Worm (Caenorhabditis elegans) whole organism, L1 larva: ENCODE data around the gene C50D2.7.
A peak's percentile ranks its signal among the peaks of the same experiment; 100 is the strongest.

Experiments used
- C04F5.9 ChIP-seq: sonication (generic microtip); optimal IDR thresholded peaks from 2 replicates; lab custom pipeline; 2016; ENCODE audit warnings: missing genetic modification characterization, missing compliant biosample characterization
- F16B12.6 ChIP-seq: fragments of 150-350 bp; optimal IDR thresholded peaks from 2 replicates; lab custom pipeline; 2014; ENCODE audit warnings: missing biosample characterization, missing genetic modification characterization
- Y116A8C.19 ChIP-seq: sonication (generic microtip); optimal IDR thresholded peaks from 2 replicates; lab custom pipeline; 2016; ENCODE audit warnings: missing compliant biosample characterization, missing genetic modification characterization, borderline replicate concordance
- alr-1 ChIP-seq: fragments of 200-800 bp; sonication (Bioruptor generic); optimal IDR thresholded peaks from 2 replicates; lab custom pipeline; 2018; ENCODE audit warnings: borderline replicate concordance, mild to moderate bottlenecking, missing genetic modification characterization, missing compliant biosample characterization
- aly-2 ChIP-seq: fragments of 150-350 bp; optimal IDR thresholded peaks from 2 replicates; lab custom pipeline; 2014; ENCODE audit warnings: missing biosample characterization, missing genetic modification characterization
- ama-1 ChIP-seq: fragments of 150-350 bp; optimal IDR thresholded peaks from 2 replicates; lab custom pipeline; 2014
- blmp-1 ChIP-seq: fragments of 150-350 bp; optimal IDR thresholded peaks from 2 replicates; lab custom pipeline; 2014; ENCODE audit warnings: missing biosample characterization, missing genetic modification characterization
- ceh-63 ChIP-seq: fragments of 200-800 bp; sonication (Bioruptor generic); optimal IDR thresholded peaks from 2 replicates; lab custom pipeline; 2018; ENCODE audit warnings: mild to moderate bottlenecking, missing genetic modification characterization, missing compliant biosample characterization
- ceh-8 ChIP-seq: fragments of 200-800 bp; sonication (Bioruptor generic); optimal IDR thresholded peaks from 2 replicates; lab custom pipeline; 2018; ENCODE audit warnings: mild to moderate bottlenecking, missing genetic modification characterization, moderate library complexity, missing compliant biosample characterization
- ces-1 ChIP-seq: fragments of 150-350 bp; optimal IDR thresholded peaks from 2 replicates; lab custom pipeline; 2014; ENCODE audit warnings: missing biosample characterization, missing genetic modification reagents, missing genetic modification characterization
- dsc-1 ChIP-seq: sonication (generic microtip); optimal IDR thresholded peaks from 2 replicates; lab custom pipeline; 2016; ENCODE audit warnings: mild to moderate bottlenecking, missing genetic modification characterization, missing compliant biosample characterization
- efl-1 ChIP-seq, 4 experiments: fragments of 150-350 bp; optimal IDR thresholded peaks in 3 of 4; peaks in 1 of 4; 1 replicate in 1 of 4; 2 replicates in 3 of 4; lab custom pipeline; 2014; ENCODE audit warnings: missing biosample characterization in 2 of 4, missing genetic modification characterization in 2 of 4, missing genetic modification reagents in 2 of 4
- egl-27 ChIP-seq, 2 experiments: fragments of 150-350 bp in 1 of 2; sonication (generic microtip); optimal IDR thresholded peaks; 3 replicates each; lab custom pipeline; 2017 to 2018; ENCODE audit warnings: missing biosample characterization in 2 of 2, missing genetic modification characterization in 2 of 2, missing genetic modification reagents in 2 of 2
- elt-2 ChIP-seq: sonication (generic microtip); optimal IDR thresholded peaks from 2 replicates; lab custom pipeline; 2016; ENCODE audit warnings: missing genetic modification characterization, mild to moderate bottlenecking, inconsistent platforms, missing compliant biosample characterization, missing genetic modification reagents
- elt-3 ChIP-seq, 6 experiments: fragments of 150-350 bp in 1 of 6; sonication (generic microtip); optimal IDR thresholded peaks; 2 replicates each; lab custom pipeline; 2017 to 2018; ENCODE audit warnings: missing biosample characterization in 6 of 6, missing genetic modification characterization in 6 of 6, inconsistent platforms in 1 of 6
- ets-5 ChIP-seq: fragments of 200-800 bp; sonication (Bioruptor generic); IDR thresholded peaks from 2 replicates; pipeline ENCODE4 v1.3.6; 2022; ENCODE audit warnings: missing genetic modification characterization, missing compliant biosample characterization
- fkh-4 ChIP-seq: sonication (generic microtip); optimal IDR thresholded peaks from 2 replicates; lab custom pipeline; 2016; ENCODE audit warnings: missing compliant biosample characterization, missing genetic modification characterization, borderline replicate concordance
- hlh-4 ChIP-seq: sonication (generic microtip); optimal IDR thresholded peaks from 2 replicates; lab custom pipeline; 2016; ENCODE audit warnings: mild to moderate bottlenecking, missing genetic modification characterization, missing compliant biosample characterization
- irx-1 ChIP-seq: sonication (generic microtip); optimal IDR thresholded peaks from 2 replicates; lab custom pipeline; 2016; ENCODE audit warnings: missing genetic modification characterization, missing compliant biosample characterization
- jun-1 ChIP-seq: fragments of 150-350 bp; optimal IDR thresholded peaks from 2 replicates; lab custom pipeline; 2014; ENCODE audit warnings: missing biosample characterization, missing genetic modification reagents, missing genetic modification characterization
- lin-13 ChIP-seq: fragments of 150-350 bp; optimal IDR thresholded peaks from 2 replicates; lab custom pipeline; 2014; ENCODE audit warnings: missing biosample characterization, missing genetic modification reagents, missing genetic modification characterization
- lin-14 ChIP-seq: fragments of 200-800 bp; sonication (Bioruptor generic); optimal IDR thresholded peaks from 2 replicates; lab custom pipeline; 2018; ENCODE audit warnings: mild to moderate bottlenecking, missing genetic modification characterization, moderate library complexity, missing compliant biosample characterization
- lin-35 ChIP-seq, 2 experiments: fragments of 150-350 bp; optimal IDR thresholded peaks; 2 replicates each; lab custom pipeline; 2014; ENCODE audit warnings: missing biosample characterization in 2 of 2, missing genetic modification characterization in 2 of 2, missing genetic modification reagents in 2 of 2
- lin-39 ChIP-seq: fragments of 150-350 bp; optimal IDR thresholded peaks from 2 replicates; lab custom pipeline; 2014; ENCODE audit warnings: missing biosample characterization, missing genetic modification reagents, missing genetic modification characterization
- lir-3 ChIP-seq: sonication (generic microtip); optimal IDR thresholded peaks from 2 replicates; lab custom pipeline; 2016; ENCODE audit warnings: mild to moderate bottlenecking, missing genetic modification characterization, moderate library complexity, missing compliant biosample characterization; ENCODE audit not compliant: poor library complexity
- mab-9 ChIP-seq: fragments of 200-800 bp; sonication (Bioruptor generic); IDR thresholded peaks from 2 replicates; pipeline ENCODE4 v1.3.6; 2022; ENCODE audit warnings: missing genetic modification reagents, missing genetic modification characterization, missing compliant biosample characterization
- mdl-1 ChIP-seq, 2 experiments: fragments of 150-350 bp; optimal IDR thresholded peaks; 2 replicates each; lab custom pipeline; 2014 to 2017; ENCODE audit warnings: missing biosample characterization in 2 of 2, missing genetic modification characterization in 2 of 2, inconsistent platforms in 1 of 2
- mef-2 ChIP-seq: fragments of 150-350 bp; optimal IDR thresholded peaks from 2 replicates; lab custom pipeline; 2014; ENCODE audit warnings: missing biosample characterization, missing genetic modification characterization
- mep-1 ChIP-seq: fragments of 150-350 bp; optimal IDR thresholded peaks from 2 replicates; lab custom pipeline; 2014; ENCODE audit warnings: missing biosample characterization, missing genetic modification characterization
- nhr-11 ChIP-seq: fragments of 150-350 bp; optimal IDR thresholded peaks from 2 replicates; lab custom pipeline; 2014; ENCODE audit warnings: missing biosample characterization, missing genetic modification characterization
- nhr-20 ChIP-seq: sonication (generic microtip); optimal IDR thresholded peaks from 2 replicates; lab custom pipeline; 2016; ENCODE audit warnings: mild to moderate bottlenecking, missing genetic modification characterization, missing compliant biosample characterization
- nhr-71 ChIP-seq: sonication (generic microtip); optimal IDR thresholded peaks from 2 replicates; lab custom pipeline; 2016; ENCODE audit warnings: mild to moderate bottlenecking, missing genetic modification characterization, moderate library complexity, missing compliant biosample characterization
- nhr-84 ChIP-seq: sonication (generic microtip); optimal IDR thresholded peaks from 2 replicates; lab custom pipeline; 2017; ENCODE audit warnings: missing biosample characterization, missing genetic modification characterization
- nhr-85 ChIP-seq: sonication (generic microtip); peaks from one replicate; lab custom pipeline; 2016; ENCODE audit warnings: missing genetic modification characterization, inconsistent platforms, missing compliant biosample characterization
- pax-3 ChIP-seq: fragments of 200-800 bp; sonication (Bioruptor generic); optimal IDR thresholded peaks from 2 replicates; lab custom pipeline; 2018; ENCODE audit warnings: mild to moderate bottlenecking, missing genetic modification characterization, moderate library complexity, missing compliant biosample characterization
- pqm-1 ChIP-seq: sonication (generic microtip); optimal IDR thresholded peaks from 3 replicates; lab custom pipeline; 2017; ENCODE audit warnings: missing biosample characterization, missing genetic modification characterization
- rnt-1 ChIP-seq: sonication (generic microtip); optimal IDR thresholded peaks from 2 replicates; lab custom pipeline; 2016; ENCODE audit warnings: mild to moderate bottlenecking, missing genetic modification characterization, moderate library complexity, missing compliant biosample characterization
- skn-1 ChIP-seq: fragments of 150-350 bp; optimal IDR thresholded peaks from 2 replicates; lab custom pipeline; 2014; ENCODE audit warnings: missing biosample characterization, missing genetic modification characterization
- snu-23 ChIP-seq: sonication (generic microtip); optimal IDR thresholded peaks from 2 replicates; lab custom pipeline; 2016; ENCODE audit warnings: missing genetic modification characterization, missing compliant biosample characterization
- sox-4 ChIP-seq: sonication (generic microtip); optimal IDR thresholded peaks from 2 replicates; lab custom pipeline; 2016; ENCODE audit warnings: missing genetic modification characterization, missing compliant biosample characterization
- swsn-7 ChIP-seq: sonication (generic microtip); optimal IDR thresholded peaks from 2 replicates; lab custom pipeline; 2016; ENCODE audit warnings: missing genetic modification characterization, missing compliant biosample characterization
- unc-130 ChIP-seq: fragments of 150-350 bp; optimal IDR thresholded peaks from 2 replicates; lab custom pipeline; 2017; ENCODE audit warnings: missing biosample characterization, missing genetic modification characterization, inconsistent platforms
- unc-30 ChIP-seq: sonication (generic microtip); optimal IDR thresholded peaks from 2 replicates; lab custom pipeline; 2017; ENCODE audit warnings: missing biosample characterization, missing genetic modification characterization
- xbp-1 ChIP-seq: sonication (generic microtip); optimal IDR thresholded peaks from 2 replicates; lab custom pipeline; 2016; ENCODE audit warnings: missing genetic modification characterization, missing compliant biosample characterization
- zip-4 ChIP-seq: fragments of 200-800 bp; sonication (Bioruptor generic); optimal IDR thresholded peaks from 2 replicates; lab custom pipeline; 2018; ENCODE audit warnings: mild to moderate bottlenecking, missing genetic modification characterization, moderate library complexity, missing compliant biosample characterization
- ztf-4 ChIP-seq: fragments of 150-350 bp; optimal IDR thresholded peaks from 2 replicates; lab custom pipeline; 2014; ENCODE audit warnings: missing biosample characterization, missing genetic modification characterization

The C50D2.7 gene

DNA sequence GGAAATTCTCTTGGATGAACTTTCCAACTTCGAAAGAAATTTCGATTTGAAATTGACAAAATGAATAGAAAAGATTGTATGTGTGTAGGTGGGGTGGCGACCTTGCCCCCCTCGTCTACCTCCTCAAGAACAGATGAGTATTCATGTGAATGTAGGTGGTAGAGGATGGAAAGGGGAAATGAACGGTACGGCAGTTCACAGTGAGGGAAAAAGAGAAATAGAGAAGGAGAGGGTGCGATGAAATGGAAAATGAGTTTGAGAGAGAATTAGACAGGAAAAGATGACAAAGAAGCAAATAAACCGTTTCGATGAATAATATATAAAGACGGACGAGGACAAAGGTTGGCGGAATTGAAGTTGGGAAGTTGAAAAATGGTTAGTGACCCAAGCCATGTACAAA lies 26.9 kb upstream of the C50D2.7 start:
- no peak for TF ChIP-seq C04F5.9 (tag; lab: Kevin White, UChicago)
- no peak for TF ChIP-seq Y116A8C.19
- peak; percentile 89 for TF ChIP-seq lin-14 (GFP tag; lab: Kevin White, UChicago)
- peak; percentile 29 to 32 for TF ChIP-seq efl-1 (optimal IDR thresholded peaks at IDR 0.05; lab: Kevin White, UChicago)
- TF ChIP-seq efl-1 (GFP tag; optimal IDR thresholded peaks at IDR 0.05 in 1 of 2; lab: Kevin White, UChicago) = peak in 1 of 2 experiments; percentile 75
- peak; percentile 1 for TF ChIP-seq swsn-7 (tag; lab: Kevin White, UChicago)
- TF ChIP-seq lin-35 (GFP tag; optimal IDR thresholded peaks at IDR 0.05; lab: Kevin White, UChicago) = peak; percentile 1 to 53
- TF ChIP-seq hlh-4 = no peak
- peak; percentile 75 for TF ChIP-seq skn-1 (tag; lab: Kevin White, UChicago)
- TF ChIP-seq snu-23 = peak; percentile 52
- peak; percentile 83 for TF ChIP-seq blmp-1
- TF ChIP-seq nhr-20 (tag; lab: Kevin White, UChicago) = peak; percentile 43
- TF ChIP-seq nhr-71 (tag; lab: Kevin White, UChicago) = peak; percentile 29
- TF ChIP-seq nhr-11 (tag; lab: Kevin White, UChicago) = no peak
- TF ChIP-seq jun-1 (tag; lab: Kevin White, UChicago) = no peak
- no peak for TF ChIP-seq lin-13 (GFP tag; lab: Kevin White, UChicago)
- peak; percentile 89 for TF ChIP-seq nhr-85 (tag; lab: Kevin White, UChicago)

DNA sequence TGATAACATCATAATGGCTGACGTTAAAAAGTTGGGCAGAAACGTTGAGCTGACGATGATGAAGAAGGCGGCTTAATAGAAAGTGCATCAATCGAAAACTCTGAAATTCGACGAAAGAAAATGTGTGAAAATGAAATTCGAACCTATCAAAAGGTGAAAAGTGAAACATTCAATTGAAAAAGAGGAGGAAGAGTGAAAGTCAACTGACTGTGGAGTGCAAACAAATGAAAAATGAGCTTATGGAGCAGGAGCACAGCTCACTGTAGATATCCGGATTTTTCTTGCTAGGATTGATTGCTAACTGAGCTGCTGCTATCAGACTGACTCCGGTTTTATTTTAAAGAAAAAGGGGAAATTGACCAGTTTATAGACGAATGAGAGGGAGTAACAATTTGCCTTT lies 26.0 kb upstream of the C50D2.7 start, which contains the start of gene K10B4.3:
TSS of gene K10B4.3 (minus strand) at position 101 of the 400 bp plus-strand sequence.
- no peak for TF ChIP-seq mab-9 (GFP tag; lab: Robert Waterston, UW)
- no peak for TF ChIP-seq snu-23
- no peak for TF ChIP-seq nhr-71 (tag; lab: Kevin White, UChicago)
- no peak for TF ChIP-seq lin-35 (GFP tag; optimal IDR thresholded peaks at IDR 0.05; lab: Kevin White, UChicago)
- TF ChIP-seq F16B12.6 (tag; lab: Kevin White, UChicago) = no peak
- TF ChIP-seq nhr-11 (tag; lab: Kevin White, UChicago) = no peak
- TF ChIP-seq irx-1 (tag; lab: Kevin White, UChicago) = no peak
- TF ChIP-seq egl-27 (tag; optimal IDR thresholded peaks at IDR 0.05; lab: Kevin White, UChicago) = no peak
- no peak for TF ChIP-seq unc-30 (tag; lab: Kevin White, UChicago)
- TF ChIP-seq ztf-4 (tag; lab: Kevin White, UChicago) = no peak
- no peak for TF ChIP-seq mef-2 (tag; lab: Kevin White, UChicago)
- TF ChIP-seq ceh-8 (GFP tag; lab: Kevin White, UChicago) = no peak
- TF ChIP-seq ceh-63 (GFP tag; lab: Kevin White, UChicago) = no peak
- no peak for TF ChIP-seq hlh-4
- no peak for TF ChIP-seq elt-3 (tag; optimal IDR thresholded peaks at IDR 0.05; lab: Kevin White, UChicago)
- TF ChIP-seq lir-3 = no peak
- no peak for TF ChIP-seq rnt-1

DNA sequence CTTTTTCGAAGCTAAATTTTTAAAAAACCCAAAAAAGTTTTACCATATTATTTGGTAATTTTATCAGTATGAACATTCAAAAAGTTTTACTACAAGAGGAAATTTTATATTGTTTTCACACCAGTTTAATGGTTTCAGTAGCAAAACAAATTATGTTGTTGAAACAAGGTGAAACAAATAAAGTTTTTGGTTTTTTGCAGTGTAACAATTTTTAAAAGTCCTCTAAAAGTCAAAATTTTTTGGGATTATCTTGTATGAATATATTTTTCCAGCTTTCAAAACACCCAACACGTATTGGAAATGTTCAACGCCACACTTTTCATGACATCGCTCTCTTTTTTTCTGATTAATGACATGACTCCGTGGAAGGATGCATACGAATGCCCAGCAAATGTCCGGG lies 21.8 kb upstream of the C50D2.7 start, which contains the start of gene srt-54:
TSS of gene srt-54 (plus strand) at position 301 of the 400 bp plus-strand sequence.
- no peak for TF ChIP-seq mab-9 (GFP tag; lab: Robert Waterston, UW)
- TF ChIP-seq lin-39 = no peak
- no peak for TF ChIP-seq ama-1 (lab: Kevin White, UChicago)
- no peak for TF ChIP-seq xbp-1 (tag; lab: Kevin White, UChicago)
- no peak for TF ChIP-seq lin-14 (GFP tag; lab: Kevin White, UChicago)
- no peak for TF ChIP-seq pax-3 (tag; lab: Kevin White, UChicago)
- TF ChIP-seq zip-4 (GFP tag; lab: Kevin White, UChicago) = no peak
- no peak for TF ChIP-seq unc-130 (tag; lab: Kevin White, UChicago)
- no peak for TF ChIP-seq skn-1 (tag; lab: Kevin White, UChicago)
- no peak for TF ChIP-seq aly-2 (tag; lab: Kevin White, UChicago)

DNA sequence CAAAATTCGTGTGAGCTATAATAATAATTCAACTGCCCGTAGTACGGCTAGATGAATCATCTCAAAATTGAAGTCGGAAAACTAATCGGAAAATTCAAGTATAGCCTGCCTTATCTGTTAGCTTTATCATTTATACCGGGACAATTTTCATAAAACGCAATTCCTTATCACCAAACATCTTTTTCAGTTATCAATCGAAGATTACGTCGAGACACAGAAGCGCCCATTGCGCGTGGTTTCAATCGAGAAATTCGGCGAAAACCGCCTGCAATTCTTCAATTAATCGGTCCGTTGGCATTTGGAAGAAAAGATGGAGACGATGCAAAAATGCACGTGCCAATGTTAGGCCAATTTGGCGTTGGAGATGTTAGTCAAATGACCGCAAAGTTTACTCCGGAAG lies 17.2 kb upstream of the C50D2.7 start:
- no peak for TF ChIP-seq dsc-1 (tag; lab: Kevin White, UChicago)
- peak; percentile 37 for TF ChIP-seq blmp-1
- no peak for TF ChIP-seq alr-1
- TF ChIP-seq nhr-84 (tag; lab: Kevin White, UChicago) = no peak
- TF ChIP-seq mep-1 (tag; lab: Kevin White, UChicago) = no peak
- TF ChIP-seq Y116A8C.19 = no peak
- TF ChIP-seq mdl-1 (tag; optimal IDR thresholded peaks at IDR 0.05; lab: Kevin White, UChicago) = peak in 1 of 2 experiments; percentile 31
- no peak for TF ChIP-seq lin-14 (GFP tag; lab: Kevin White, UChicago)
- no peak for TF ChIP-seq elt-2 (tag; lab: Kevin White, UChicago)
- TF ChIP-seq sox-4 (tag; lab: Kevin White, UChicago) = no peak
- TF ChIP-seq lir-3 = no peak
- TF ChIP-seq ces-1 (GFP tag; lab: Kevin White, UChicago) = no peak
- TF ChIP-seq pqm-1 (tag; lab: Kevin White, UChicago) = peak; percentile 21
- peak; percentile 5 for TF ChIP-seq nhr-20 (tag; lab: Kevin White, UChicago)
- TF ChIP-seq fkh-4 (tag; lab: Kevin White, UChicago) = no peak
- no peak for TF ChIP-seq ets-5 (GFP tag; lab: Robert Waterston, UW)
- TF ChIP-seq C04F5.9 (tag; lab: Kevin White, UChicago) = no peak
